Worm (Caenorhabditis elegans) whole organism, mixed stage, embryonic: Measurements from ENCODE around the gene oat-1.

Source experiments
- M03D4.4 ChIP-seq: sonication (generic microtip); optimal IDR thresholded peaks from 2 replicates; lab custom pipeline; 2017; ENCODE audit warnings: mild to moderate bottlenecking, missing genetic modification characterization, missing compliant biosample characterization
- bed-3 ChIP-seq: fragments of 200-800 bp; sonication (Bioruptor generic); optimal IDR thresholded peaks from 3 replicates; lab custom pipeline; 2018; ENCODE audit warnings: mild to moderate bottlenecking, missing genetic modification characterization, moderate library complexity, missing compliant biosample characterization
- ceh-39 ChIP-seq: fragments of 150-350 bp; optimal IDR thresholded peaks from 2 replicates; lab custom pipeline; 2014; ENCODE audit warnings: missing biosample characterization, missing genetic modification characterization
- ceh-43 ChIP-seq: fragments of 200-800 bp; sonication (Bioruptor generic); optimal IDR thresholded peaks from 2 replicates; lab custom pipeline; 2018; ENCODE audit warnings: mild to moderate bottlenecking, missing genetic modification characterization, moderate library complexity, missing compliant biosample characterization
- ceh-83 ChIP-seq: fragments of 200-800 bp; sonication (Bioruptor generic); optimal IDR thresholded peaks from 2 replicates; lab custom pipeline; 2018; ENCODE audit warnings: mild to moderate bottlenecking, missing genetic modification characterization, missing compliant biosample characterization
- ces-1 ChIP-seq: fragments of 150-350 bp; optimal IDR thresholded peaks from 2 replicates; lab custom pipeline; 2014; ENCODE audit warnings: missing biosample characterization, missing genetic modification reagents, missing genetic modification characterization
- drap-1 ChIP-seq: fragments of 200-800 bp; sonication (Bioruptor generic); optimal IDR thresholded peaks from 3 replicates; lab custom pipeline; 2018; ENCODE audit warnings: mild to moderate bottlenecking, missing genetic modification characterization, missing compliant biosample characterization
- elt-1 ChIP-seq: sonication (generic microtip); optimal IDR thresholded peaks from 2 replicates; lab custom pipeline; 2017; ENCODE audit warnings: missing genetic modification characterization, mild to moderate bottlenecking, missing compliant biosample characterization, antibody characterized with exemption, moderate library complexity, borderline replicate concordance; ENCODE audit not compliant: insufficient read depth
- elt-3 ChIP-seq: fragments of 150-350 bp; optimal IDR thresholded peaks from 2 replicates; lab custom pipeline; 2014; ENCODE audit warnings: missing biosample characterization, missing genetic modification characterization
- flh-1 ChIP-seq: fragments of 200-800 bp; sonication (Bioruptor generic); optimal IDR thresholded peaks from 2 replicates; lab custom pipeline; 2018; ENCODE audit warnings: mild to moderate bottlenecking, missing genetic modification characterization, moderate library complexity, missing compliant biosample characterization
- ham-2 ChIP-seq: fragments of 200-800 bp; sonication (Bioruptor generic); optimal IDR thresholded peaks from 2 replicates; lab custom pipeline; 2018; ENCODE audit warnings: mild to moderate bottlenecking, missing genetic modification characterization, missing compliant biosample characterization
- hlh-1 ChIP-seq: fragments of 150-350 bp; optimal IDR thresholded peaks from 2 replicates; lab custom pipeline; 2014; ENCODE audit warnings: missing biosample characterization, missing genetic modification reagents, missing genetic modification characterization
- lin-13 ChIP-seq: fragments of 150-350 bp; optimal IDR thresholded peaks from 2 replicates; lab custom pipeline; 2014; ENCODE audit warnings: missing biosample characterization, missing genetic modification characterization
- lin-32 ChIP-seq: fragments of 200-800 bp; sonication (Bioruptor generic); optimal IDR thresholded peaks from 2 replicates; lab custom pipeline; 2018; ENCODE audit warnings: mild to moderate bottlenecking, missing genetic modification characterization, missing compliant biosample characterization
- lsy-2 ChIP-seq: fragments of 150-350 bp; optimal IDR thresholded peaks from 2 replicates; lab custom pipeline; 2014; ENCODE audit warnings: missing biosample characterization, missing genetic modification characterization
- mab-5 ChIP-seq: fragments of 150-350 bp; optimal IDR thresholded peaks from 2 replicates; lab custom pipeline; 2014; ENCODE audit warnings: missing biosample characterization, missing genetic modification characterization
- mep-1 ChIP-seq: fragments of 150-350 bp; optimal IDR thresholded peaks from 2 replicates; lab custom pipeline; 2017; ENCODE audit warnings: missing biosample characterization, missing genetic modification reagents, missing genetic modification characterization, inconsistent platforms
- mls-2 ChIP-seq: sonication (generic microtip); optimal IDR thresholded peaks from 2 replicates; lab custom pipeline; 2016; ENCODE audit warnings: mild to moderate bottlenecking, missing genetic modification characterization, moderate library complexity, missing compliant biosample characterization
- nhr-12 ChIP-seq: fragments of 150-350 bp; optimal IDR thresholded peaks from 2 replicates; lab custom pipeline; 2014; ENCODE audit warnings: missing biosample characterization, missing genetic modification characterization
- nhr-2 ChIP-seq: fragments of 150-350 bp; optimal IDR thresholded peaks from 2 replicates; lab custom pipeline; 2014; ENCODE audit warnings: missing biosample characterization, missing genetic modification characterization
- nhr-237 ChIP-seq: fragments of 150-350 bp; optimal IDR thresholded peaks from 2 replicates; lab custom pipeline; 2014; ENCODE audit warnings: missing biosample characterization, missing genetic modification characterization
- nhr-28 ChIP-seq: fragments of 150-350 bp; optimal IDR thresholded peaks from 2 replicates; lab custom pipeline; 2014; ENCODE audit warnings: missing biosample characterization, missing genetic modification characterization
- pha-4 ChIP-seq: fragments of 150-350 bp; optimal IDR thresholded peaks from 2 replicates; lab custom pipeline; 2018; ENCODE audit warnings: missing biosample characterization, missing genetic modification reagents, missing genetic modification characterization
- sem-2 ChIP-seq: fragments of 200-800 bp; sonication (Bioruptor generic); optimal IDR thresholded peaks from 2 replicates; lab custom pipeline; 2018; ENCODE audit warnings: mild to moderate bottlenecking, missing genetic modification characterization, missing compliant biosample characterization
- snpc-4 ChIP-seq: fragments of 150-350 bp; optimal IDR thresholded peaks from 2 replicates; lab custom pipeline; 2014; ENCODE audit warnings: missing biosample characterization, missing genetic modification characterization
- sptf-1 ChIP-seq: sonication (generic microtip); optimal IDR thresholded peaks from 2 replicates; lab custom pipeline; 2017; ENCODE audit warnings: mild to moderate bottlenecking, missing genetic modification characterization, moderate library complexity, missing compliant biosample characterization
- tbx-8 ChIP-seq: fragments of 200-800 bp; sonication (Bioruptor generic); optimal IDR thresholded peaks from 2 replicates; lab custom pipeline; 2018; ENCODE audit warnings: mild to moderate bottlenecking, missing genetic modification characterization, moderate library complexity, missing compliant biosample characterization
- unc-39 ChIP-seq: fragments of 150-350 bp; optimal IDR thresholded peaks from 2 replicates; lab custom pipeline; 2014; ENCODE audit warnings: missing biosample characterization, missing genetic modification characterization
- unc-62 ChIP-seq: fragments of 150-350 bp; optimal IDR thresholded peaks from 2 replicates; lab custom pipeline; 2014; ENCODE audit warnings: missing biosample characterization, missing genetic modification reagents, missing genetic modification characterization
- zip-8 ChIP-seq: fragments of 150-350 bp; optimal IDR thresholded peaks from 2 replicates; lab custom pipeline; 2014; ENCODE audit warnings: missing biosample characterization, missing genetic modification characterization
- ztf-11 ChIP-seq: fragments of 150-350 bp; optimal IDR thresholded peaks from 2 replicates; lab custom pipeline; 2014; ENCODE audit warnings: missing biosample characterization, missing genetic modification characterization

The oat-1 gene

ce11 chrIV:8512679-8513078 lies 40.3 kb upstream of the oat-1 start, which contains the start of gene C09G4.4:
C09G4.4 (plus strand) TSS chrIV:8512979.
- TF ChIP-seq lin-32: no peak
- no peak for TF ChIP-seq nhr-12 (tag; lab: Kevin White, UChicago)
- no peak for TF ChIP-seq snpc-4 (tag; lab: Kevin White, UChicago)
- no peak for TF ChIP-seq sptf-1 (tag; lab: Kevin White, UChicago)
- TF ChIP-seq pha-4 (tag; lab: Kevin White, UChicago): no peak
- no peak for TF ChIP-seq mab-5
- no peak for TF ChIP-seq ham-2 (GFP tag; lab: Kevin White, UChicago)
- TF ChIP-seq lsy-2: no peak
- TF ChIP-seq hlh-1 (tag; lab: Kevin White, UChicago): no peak
- TF ChIP-seq sem-2 (GFP tag; lab: Kevin White, UChicago): no peak
- TF ChIP-seq nhr-28 (tag; lab: Kevin White, UChicago): no peak
- no peak for TF ChIP-seq lin-13 (tag; lab: Kevin White, UChicago)
- TF ChIP-seq M03D4.4 (tag; lab: Kevin White, UChicago): no peak
- no peak for TF ChIP-seq drap-1
- TF ChIP-seq bed-3 (GFP tag; lab: Kevin White, UChicago): no peak
- no peak for TF ChIP-seq flh-1 (GFP tag; lab: Kevin White, UChicago)
- TF ChIP-seq ceh-83 (GFP tag; lab: Kevin White, UChicago): no peak

DNA sequence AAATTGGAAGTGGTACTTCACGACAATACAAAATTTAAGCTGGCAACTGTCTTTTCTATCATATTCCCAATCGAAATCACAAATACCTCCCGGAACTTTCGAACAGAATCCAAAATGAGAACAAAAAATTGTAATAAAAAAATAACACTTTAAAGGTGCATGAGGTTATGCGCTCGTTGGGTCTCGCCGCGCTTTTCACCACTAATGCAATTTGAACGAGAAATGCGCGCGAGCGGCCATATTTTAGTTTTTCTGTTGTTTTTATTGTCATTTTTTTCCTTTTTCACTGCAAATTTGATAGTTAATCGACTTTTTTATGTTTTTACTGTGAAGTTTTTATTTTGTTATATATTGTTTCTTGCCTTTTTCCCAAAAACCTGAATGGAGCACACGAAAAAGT lies 38.7 kb upstream of the oat-1 start, which contains the start of gene mes-6:
Gene mes-6, plus strand, starts transcription at position 229 of the 400 bp plus-strand sequence.
- TF ChIP-seq lin-13 (tag; lab: Kevin White, UChicago) (peak; percentile 47), sem-2 (GFP tag; lab: Kevin White, UChicago) (no peak), lsy-2 (peak; percentile 57), ces-1 (peak; percentile 96), flh-1 (GFP tag; lab: Kevin White, UChicago) (no peak), snpc-4 (tag; lab: Kevin White, UChicago) (no peak), mep-1 (tag; lab: Kevin White, UChicago) (peak; percentile 73)

DNA sequence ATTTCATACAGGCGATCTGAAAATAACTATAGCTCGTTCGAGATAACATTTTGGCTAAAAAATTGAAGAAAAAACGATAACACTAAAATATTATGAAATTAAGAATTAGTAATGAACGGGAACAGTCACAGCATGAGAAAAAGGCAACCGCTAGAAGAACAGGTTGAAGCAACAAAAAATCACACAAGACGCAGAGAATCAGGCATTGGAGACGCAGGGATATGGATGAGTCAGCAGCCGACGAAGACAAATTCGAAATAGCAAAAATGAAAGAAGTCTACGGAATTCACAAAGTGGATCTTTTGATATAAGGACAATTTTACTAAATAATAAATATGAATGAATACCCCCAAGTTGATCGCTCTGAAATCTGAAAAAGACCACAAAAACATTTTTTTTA lies 38.1 kb upstream of the oat-1 start, which contains the start of gene tag-77:
Gene tag-77, minus strand, starts transcription at position 15 of the 400 bp plus-strand sequence.
- TF ChIP-seq mls-2 (no peak), lin-32 (no peak), ceh-43 (GFP tag; lab: Kevin White, UChicago) (no peak), tbx-8 (GFP tag; lab: Kevin White, UChicago) (no peak), unc-62 (GFP tag; lab: Kevin White, UChicago) (no peak), zip-8 (tag; lab: Kevin White, UChicago) (no peak), nhr-237 (tag; lab: Kevin White, UChicago) (no peak), pha-4 (tag; lab: Kevin White, UChicago) (no peak), ceh-83 (GFP tag; lab: Kevin White, UChicago) (no peak), elt-1 (tag; lab: Kevin White, UChicago) (no peak), ztf-11 (no peak), ham-2 (GFP tag; lab: Kevin White, UChicago) (no peak), bed-3 (GFP tag; lab: Kevin White, UChicago) (no peak)

DNA sequence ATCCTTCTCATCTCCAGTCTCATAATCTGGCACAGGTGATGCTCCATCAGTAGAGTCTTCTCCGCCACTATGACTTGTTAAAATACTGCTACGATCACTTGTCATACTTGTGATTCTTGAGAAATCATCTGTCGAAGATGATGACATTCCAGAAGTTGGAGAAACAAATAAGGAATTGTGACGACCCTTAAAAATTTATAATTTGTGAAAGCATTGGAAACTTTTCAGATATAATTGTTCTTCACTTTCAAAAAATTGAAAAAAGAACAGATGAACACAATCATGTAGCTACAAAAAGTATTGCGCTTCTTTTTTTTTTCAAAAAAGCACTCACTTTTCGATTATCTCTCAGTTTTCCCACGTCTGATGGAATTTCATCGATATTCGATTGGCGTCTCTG lies 33.6 kb upstream of the oat-1 start:
- TF ChIP-seq ztf-11 (no peak), nhr-237 (tag; lab: Kevin White, UChicago) (no peak), nhr-2 (tag; lab: Kevin White, UChicago) (no peak), lin-13 (tag; lab: Kevin White, UChicago) (no peak), sptf-1 (tag; lab: Kevin White, UChicago) (no peak), ceh-39 (tag; lab: Kevin White, UChicago) (no peak), ces-1 (no peak), unc-62 (GFP tag; lab: Kevin White, UChicago) (no peak)

DNA sequence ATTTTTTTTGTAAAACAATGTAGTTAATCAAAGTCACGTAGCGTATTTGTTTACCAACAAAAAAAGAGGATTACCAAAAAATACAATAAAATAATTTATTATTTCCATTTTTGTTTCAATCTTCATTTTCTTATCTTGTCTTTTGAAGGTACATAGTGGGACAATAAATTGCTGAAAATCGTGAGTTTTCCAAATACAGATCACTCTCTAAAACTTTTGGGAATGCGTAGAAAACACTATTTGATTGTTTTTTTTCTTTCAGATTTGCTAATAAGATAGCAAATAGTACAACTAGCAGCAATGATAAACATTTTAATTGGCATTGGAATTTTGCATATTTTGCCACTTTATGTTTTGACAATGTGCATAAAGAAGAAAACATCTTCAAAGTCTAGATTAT lies 29.0 kb upstream of the oat-1 start, which contains the start of gene C28C12.1:
Gene C28C12.1, plus strand, starts transcription at position 301 of the 400 bp plus-strand sequence.
- no peak for TF ChIP-seq bed-3 (GFP tag; lab: Kevin White, UChicago)

DNA sequence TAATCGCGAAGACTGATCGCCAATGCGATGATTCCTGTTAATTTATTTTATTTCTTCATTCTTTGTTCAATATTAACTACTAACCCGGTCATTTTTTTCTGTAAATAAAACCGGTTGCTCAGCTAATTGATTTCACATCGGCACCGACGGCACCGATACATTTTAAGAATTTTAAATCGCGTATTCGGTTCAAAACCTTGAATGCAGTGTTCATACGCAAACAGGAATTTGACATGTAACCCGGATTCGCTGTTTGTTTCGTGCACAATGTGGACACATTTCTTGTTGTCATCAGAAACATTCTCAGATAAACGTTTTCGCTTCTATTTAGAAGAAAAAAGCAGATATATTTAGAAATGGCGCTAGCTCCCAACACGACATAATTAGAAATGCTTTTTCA lies 27.6 kb upstream of the oat-1 start:
- TF ChIP-seq lin-13 (tag; lab: Kevin White, UChicago) (no peak), unc-39 (tag; lab: Kevin White, UChicago) (no peak), ham-2 (GFP tag; lab: Kevin White, UChicago) (no peak), ces-1 (no peak), elt-3 (tag; lab: Kevin White, UChicago) (no peak), drap-1 (no peak), snpc-4 (tag; lab: Kevin White, UChicago) (no peak)
